Worm (Caenorhabditis elegans): Measurements from ENCODE around the gene cdc-48.2.

ce11 chrII:8144543-8144942 lies 6.2 kb downstream of the cdc-48.2 start, which contains the start of gene F10B5.2:
- TF ChIP-seq lir-3 (tag; optimal IDR thresholded peaks at IDR 0.05; ENCODE audit: poor library complexity) (no peak), unc-86 (tag; optimal IDR thresholded peaks at IDR 0.05) (no peak), nhr-28 (tag; optimal IDR thresholded peaks at IDR 0.05) (no peak), unc-130 (tag; optimal IDR thresholded peaks at IDR 0.05) (no peak), C34B4.2 (tag; optimal IDR thresholded peaks at IDR 0.05) (no peak), nhr-76 (tag; optimal IDR thresholded peaks at IDR 0.05) (no peak), mdl-1 (tag; optimal IDR thresholded peaks at IDR 0.05) (no peak)

All from whole organism, L1 larva.